Worm (Caenorhabditis elegans) whole organism, mixed stage, embryonic: ENCODE data around the gene egl-44.

Experiments
- M03D4.4 ChIP-seq: sonication (generic microtip); optimal IDR thresholded peaks from 2 replicates; lab custom pipeline; 2017; ENCODE audit warnings: mild to moderate bottlenecking, missing genetic modification characterization, missing compliant biosample characterization
- bed-3 ChIP-seq: fragments of 200-800 bp; sonication (Bioruptor generic); optimal IDR thresholded peaks from 3 replicates; lab custom pipeline; 2018; ENCODE audit warnings: mild to moderate bottlenecking, missing genetic modification characterization, moderate library complexity, missing compliant biosample characterization
- blmp-1 ChIP-seq: fragments of 150-350 bp; optimal IDR thresholded peaks from 2 replicates; lab custom pipeline; 2014; ENCODE audit warnings: missing biosample characterization, missing genetic modification characterization
- ceh-39 ChIP-seq: fragments of 150-350 bp; optimal IDR thresholded peaks from 2 replicates; lab custom pipeline; 2014; ENCODE audit warnings: missing biosample characterization, missing genetic modification characterization
- ceh-43 ChIP-seq: fragments of 200-800 bp; sonication (Bioruptor generic); optimal IDR thresholded peaks from 2 replicates; lab custom pipeline; 2018; ENCODE audit warnings: mild to moderate bottlenecking, missing genetic modification characterization, moderate library complexity, missing compliant biosample characterization
- ceh-83 ChIP-seq: fragments of 200-800 bp; sonication (Bioruptor generic); optimal IDR thresholded peaks from 2 replicates; lab custom pipeline; 2018; ENCODE audit warnings: mild to moderate bottlenecking, missing genetic modification characterization, missing compliant biosample characterization
- ces-1 ChIP-seq: fragments of 150-350 bp; optimal IDR thresholded peaks from 2 replicates; lab custom pipeline; 2014; ENCODE audit warnings: missing biosample characterization, missing genetic modification reagents, missing genetic modification characterization
- drap-1 ChIP-seq: fragments of 200-800 bp; sonication (Bioruptor generic); optimal IDR thresholded peaks from 3 replicates; lab custom pipeline; 2018; ENCODE audit warnings: mild to moderate bottlenecking, missing genetic modification characterization, missing compliant biosample characterization
- elt-1 ChIP-seq: sonication (generic microtip); optimal IDR thresholded peaks from 2 replicates; lab custom pipeline; 2017; ENCODE audit warnings: missing genetic modification characterization, mild to moderate bottlenecking, missing compliant biosample characterization, antibody characterized with exemption, moderate library complexity, borderline replicate concordance; ENCODE audit not compliant: insufficient read depth
- elt-3 ChIP-seq: fragments of 150-350 bp; optimal IDR thresholded peaks from 2 replicates; lab custom pipeline; 2014; ENCODE audit warnings: missing biosample characterization, missing genetic modification characterization
- flh-1 ChIP-seq: fragments of 200-800 bp; sonication (Bioruptor generic); optimal IDR thresholded peaks from 2 replicates; lab custom pipeline; 2018; ENCODE audit warnings: mild to moderate bottlenecking, missing genetic modification characterization, moderate library complexity, missing compliant biosample characterization
- ham-2 ChIP-seq: fragments of 200-800 bp; sonication (Bioruptor generic); optimal IDR thresholded peaks from 2 replicates; lab custom pipeline; 2018; ENCODE audit warnings: mild to moderate bottlenecking, missing genetic modification characterization, missing compliant biosample characterization
- hlh-1 ChIP-seq: fragments of 150-350 bp; optimal IDR thresholded peaks from 2 replicates; lab custom pipeline; 2014; ENCODE audit warnings: missing biosample characterization, missing genetic modification reagents, missing genetic modification characterization
- lin-13 ChIP-seq: fragments of 150-350 bp; optimal IDR thresholded peaks from 2 replicates; lab custom pipeline; 2014; ENCODE audit warnings: missing biosample characterization, missing genetic modification characterization
- lin-32 ChIP-seq: fragments of 200-800 bp; sonication (Bioruptor generic); optimal IDR thresholded peaks from 2 replicates; lab custom pipeline; 2018; ENCODE audit warnings: mild to moderate bottlenecking, missing genetic modification characterization, missing compliant biosample characterization
- lsy-2 ChIP-seq: fragments of 150-350 bp; optimal IDR thresholded peaks from 2 replicates; lab custom pipeline; 2014; ENCODE audit warnings: missing biosample characterization, missing genetic modification characterization
- mab-5 ChIP-seq: fragments of 150-350 bp; optimal IDR thresholded peaks from 2 replicates; lab custom pipeline; 2014; ENCODE audit warnings: missing biosample characterization, missing genetic modification characterization
- mls-2 ChIP-seq: sonication (generic microtip); optimal IDR thresholded peaks from 2 replicates; lab custom pipeline; 2016; ENCODE audit warnings: mild to moderate bottlenecking, missing genetic modification characterization, moderate library complexity, missing compliant biosample characterization
- nhr-12 ChIP-seq: fragments of 150-350 bp; optimal IDR thresholded peaks from 2 replicates; lab custom pipeline; 2014; ENCODE audit warnings: missing biosample characterization, missing genetic modification characterization
- nhr-28 ChIP-seq: fragments of 150-350 bp; optimal IDR thresholded peaks from 2 replicates; lab custom pipeline; 2014; ENCODE audit warnings: missing biosample characterization, missing genetic modification characterization
- nhr-76 ChIP-seq: sonication (generic microtip); optimal IDR thresholded peaks from 2 replicates; lab custom pipeline; 2017; ENCODE audit warnings: missing biosample characterization, missing genetic modification characterization
- pha-4 ChIP-seq: fragments of 150-350 bp; optimal IDR thresholded peaks from 2 replicates; lab custom pipeline; 2018; ENCODE audit warnings: missing biosample characterization, missing genetic modification reagents, missing genetic modification characterization
- sem-2 ChIP-seq: fragments of 200-800 bp; sonication (Bioruptor generic); optimal IDR thresholded peaks from 2 replicates; lab custom pipeline; 2018; ENCODE audit warnings: mild to moderate bottlenecking, missing genetic modification characterization, missing compliant biosample characterization
- snpc-4 ChIP-seq: fragments of 150-350 bp; optimal IDR thresholded peaks from 2 replicates; lab custom pipeline; 2014; ENCODE audit warnings: missing biosample characterization, missing genetic modification characterization
- sptf-1 ChIP-seq: sonication (generic microtip); optimal IDR thresholded peaks from 2 replicates; lab custom pipeline; 2017; ENCODE audit warnings: mild to moderate bottlenecking, missing genetic modification characterization, moderate library complexity, missing compliant biosample characterization
- unc-120 ChIP-seq: sonication (generic microtip); optimal IDR thresholded peaks from 2 replicates; lab custom pipeline; 2017; ENCODE audit warnings: missing genetic modification characterization, missing compliant biosample characterization; ENCODE audit not compliant: poor library complexity, severe bottlenecking
- unc-39 ChIP-seq: fragments of 150-350 bp; optimal IDR thresholded peaks from 2 replicates; lab custom pipeline; 2014; ENCODE audit warnings: missing biosample characterization, missing genetic modification characterization
- unc-62 ChIP-seq: fragments of 150-350 bp; optimal IDR thresholded peaks from 2 replicates; lab custom pipeline; 2014; ENCODE audit warnings: missing biosample characterization, missing genetic modification reagents, missing genetic modification characterization
- zip-8 ChIP-seq: fragments of 150-350 bp; optimal IDR thresholded peaks from 2 replicates; lab custom pipeline; 2014; ENCODE audit warnings: missing biosample characterization, missing genetic modification characterization

egl-44 gene

DNA sequence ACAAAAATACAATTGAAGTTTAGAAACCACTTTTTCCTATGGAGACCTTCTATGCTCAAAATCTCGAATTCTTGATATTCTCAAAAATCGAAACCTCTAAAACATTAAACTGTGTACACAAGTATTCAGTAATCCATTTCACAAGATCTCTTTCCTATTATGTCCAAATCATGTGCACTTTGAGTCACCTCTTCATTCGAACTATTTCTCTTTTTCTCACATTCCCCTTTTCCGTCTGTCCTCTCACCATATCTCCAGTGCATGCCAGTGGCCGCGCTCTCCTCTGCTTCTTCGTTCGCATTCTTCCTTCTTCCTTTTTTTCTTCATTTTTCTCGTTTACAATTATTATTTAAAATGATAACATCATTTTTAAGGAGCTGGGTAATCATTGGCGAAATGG is 14.0 kb downstream of the egl-44 start, which contains the start of gene F28B12.1:
TSS of gene F28B12.1 (plus strand) at position 335 of the 400 bp plus-strand sequence.
- TF ChIP-seq lin-32 (GFP tag; lab: Kevin White, UChicago) (no peak), zip-8 (tag; lab: Kevin White, UChicago) (no peak), lsy-2 (tag; lab: Kevin White, UChicago) (no peak), ces-1 (GFP tag; lab: Kevin White, UChicago) (no peak), flh-1 (no peak), elt-1 (tag; lab: Kevin White, UChicago) (no peak), sptf-1 (no peak), unc-39 (tag; lab: Kevin White, UChicago) (no peak), ham-2 (GFP tag; lab: Kevin White, UChicago) (no peak), mls-2 (tag; lab: Kevin White, UChicago) (no peak), ceh-83 (GFP tag; lab: Kevin White, UChicago) (no peak), elt-3 (tag; lab: Kevin White, UChicago) (no peak)

DNA sequence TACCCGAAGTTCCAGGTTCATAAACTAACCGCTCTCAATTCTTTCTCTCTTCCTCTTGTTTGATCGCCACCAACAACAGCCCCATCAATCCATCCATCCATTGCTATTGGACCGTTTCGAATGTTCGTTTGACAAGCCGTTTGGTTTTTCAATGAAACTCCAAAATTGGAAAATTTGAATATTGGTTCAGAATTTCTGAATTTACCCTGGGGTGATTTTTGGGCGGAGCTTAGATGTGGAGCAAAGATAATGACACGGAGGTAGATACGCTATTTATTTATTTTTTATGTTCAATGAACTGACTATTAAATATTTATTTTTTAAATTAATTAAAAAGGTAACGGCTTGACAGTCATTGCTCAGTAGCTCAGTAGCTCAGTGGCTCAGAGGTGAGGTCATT is 15.7 kb downstream of the egl-44 start, which contains the start of gene B0034.2:
TSS of gene B0034.2 (minus strand) at position 101 of the 400 bp plus-strand sequence.
- TF ChIP-seq elt-3 (tag; lab: Kevin White, UChicago) (no peak), snpc-4 (tag; lab: Kevin White, UChicago) (no peak), drap-1 (GFP tag; lab: Kevin White, UChicago) (no peak), elt-1 (tag; lab: Kevin White, UChicago) (no peak), lin-32 (GFP tag; lab: Kevin White, UChicago) (no peak), nhr-12 (no peak), M03D4.4 (tag; lab: Kevin White, UChicago) (no peak), lsy-2 (tag; lab: Kevin White, UChicago) (no peak), ceh-83 (GFP tag; lab: Kevin White, UChicago) (no peak)

DNA sequence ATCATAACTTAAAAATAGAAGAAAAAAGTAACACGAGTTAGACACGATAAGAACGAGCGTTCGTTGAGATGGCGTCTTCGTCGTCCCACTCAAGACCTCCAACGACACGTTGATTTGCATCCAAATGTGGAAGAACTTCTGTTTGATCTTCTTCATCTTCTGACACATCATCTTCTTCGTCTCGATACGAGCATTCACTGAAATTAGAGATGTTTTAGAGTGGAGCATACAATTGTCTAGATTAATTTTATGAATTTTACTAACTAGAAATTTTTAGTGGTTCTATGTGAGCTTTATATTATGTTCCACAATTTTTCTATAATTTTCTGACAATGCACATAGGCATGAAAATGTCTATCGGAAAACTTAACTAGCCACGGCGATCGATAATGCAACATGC is 17.2 kb downstream of the egl-44 start:
- no peak for TF ChIP-seq pha-4 (tag; lab: Kevin White, UChicago)
- TF ChIP-seq flh-1 = no peak
- TF ChIP-seq hlh-1 = no peak
- no peak for TF ChIP-seq unc-62 (GFP tag; lab: Kevin White, UChicago)
- TF ChIP-seq nhr-12 = no peak
- TF ChIP-seq nhr-28 = no peak
- TF ChIP-seq zip-8 (tag; lab: Kevin White, UChicago) = no peak
- TF ChIP-seq lsy-2 (tag; lab: Kevin White, UChicago) = no peak
- no peak for TF ChIP-seq unc-120
- no peak for TF ChIP-seq sem-2 (GFP tag; lab: Kevin White, UChicago)
- TF ChIP-seq bed-3 = no peak

DNA sequence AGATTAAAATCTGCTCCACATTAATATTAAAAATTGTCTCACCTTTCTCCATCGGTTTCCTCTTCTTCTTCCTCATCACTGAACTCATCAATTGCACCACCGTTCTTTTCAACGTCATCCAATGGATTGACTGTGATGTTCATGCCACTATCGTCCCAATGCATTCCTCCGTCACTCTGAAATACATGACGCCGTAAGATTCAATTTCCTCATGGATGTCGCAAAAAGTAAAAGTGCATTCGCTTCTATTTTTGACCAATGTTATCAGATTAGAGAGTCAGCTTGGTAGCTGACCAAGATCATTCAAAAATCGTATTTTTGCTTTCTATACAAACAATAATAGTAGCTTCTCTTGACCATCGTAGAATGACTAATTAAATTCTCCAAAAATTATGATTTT is 17.8 kb downstream of the egl-44 start:
- no peak for TF ChIP-seq drap-1 (GFP tag; lab: Kevin White, UChicago)
- no peak for TF ChIP-seq lin-32 (GFP tag; lab: Kevin White, UChicago)
- no peak for TF ChIP-seq unc-120
- no peak for TF ChIP-seq unc-39 (tag; lab: Kevin White, UChicago)
- no peak for TF ChIP-seq elt-1 (tag; lab: Kevin White, UChicago)
- TF ChIP-seq lin-13 = no peak
- no peak for TF ChIP-seq sptf-1
- no peak for TF ChIP-seq lsy-2 (tag; lab: Kevin White, UChicago)
- TF ChIP-seq blmp-1 = no peak
- no peak for TF ChIP-seq M03D4.4 (tag; lab: Kevin White, UChicago)
- TF ChIP-seq, all 35 proteins: peak for 0

DNA sequence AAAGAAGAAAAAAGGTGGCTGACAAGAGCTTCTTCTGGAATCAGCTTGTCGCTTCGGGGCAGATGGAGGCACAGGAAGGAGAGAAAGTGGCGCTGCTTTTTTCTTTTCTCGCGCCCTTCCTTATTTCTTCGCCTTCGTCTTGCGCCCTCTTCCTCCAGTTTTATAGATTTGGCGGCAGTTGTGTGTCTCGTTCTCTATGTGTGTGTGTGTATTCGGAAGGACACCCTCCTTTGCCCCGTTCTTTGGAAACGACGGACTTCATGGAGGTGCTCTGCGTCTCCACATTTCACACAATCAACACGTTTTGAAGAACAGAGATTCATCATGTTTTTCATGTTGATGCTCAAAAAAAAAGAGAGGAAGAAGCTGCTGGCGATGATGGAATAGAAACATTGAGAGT is 20.1 kb downstream of the egl-44 start:
- TF ChIP-seq nhr-28 (no peak), ceh-43 (GFP tag; lab: Kevin White, UChicago) (no peak), ceh-39 (tag; lab: Kevin White, UChicago) (no peak), blmp-1 (no peak), nhr-76 (no peak), mab-5 (no peak), sptf-1 (no peak)

DNA sequence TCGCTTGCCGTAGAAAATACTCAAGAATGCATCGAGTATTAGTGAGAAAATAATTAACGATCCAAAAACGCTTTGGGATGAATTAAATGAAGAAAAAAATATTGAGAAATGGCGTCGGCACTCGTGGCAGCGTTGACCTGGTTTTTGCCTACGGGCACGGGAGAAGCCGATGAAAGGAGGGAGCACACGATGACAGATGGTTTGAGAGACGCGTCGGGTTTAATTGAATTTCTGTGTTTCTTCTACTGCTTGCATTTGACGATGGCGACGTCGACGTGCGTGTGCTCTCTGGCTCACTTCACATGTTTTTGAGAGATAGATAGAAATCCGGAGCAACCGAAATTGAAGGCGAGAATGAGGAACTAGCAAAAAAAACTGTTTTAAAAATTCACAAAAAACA is 22.1 kb downstream of the egl-44 start:
- TF ChIP-seq ces-1 (GFP tag; lab: Kevin White, UChicago) = peak; percentile 79
- no peak for TF ChIP-seq ceh-39 (tag; lab: Kevin White, UChicago)
- no peak for TF ChIP-seq lin-32 (GFP tag; lab: Kevin White, UChicago)
